Fruit fly (Drosophila melanogaster): Measurements from ENCODE around the gene CG34027.

CG34027 gene

DNA sequence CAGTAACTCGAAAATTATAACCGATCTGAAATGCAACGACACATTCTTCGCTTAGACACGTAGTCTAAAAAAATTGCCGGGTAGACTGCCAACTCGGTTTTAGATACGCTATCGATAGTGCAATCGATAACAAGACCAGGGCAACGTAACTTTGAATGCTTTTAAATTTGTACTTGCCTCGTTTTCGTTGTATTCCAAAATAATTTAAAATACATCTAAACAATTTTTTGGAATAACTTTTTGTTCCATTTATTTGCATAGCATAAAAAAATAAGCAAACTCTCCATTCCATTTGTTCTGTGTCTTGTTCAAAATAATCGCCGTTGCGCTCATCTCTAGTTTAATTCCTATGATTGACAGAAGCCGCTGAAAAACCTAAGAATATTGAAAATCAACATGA lies 39.3 kb downstream of the CG34027 start, which contains the start of the genes Stt3B and CG11839 (continued):
- TF ChIP-seq amos (GFP tag; IDR thresholded peaks at IDR 0.05; ENCODE audit: partially characterized antibody) (peak; percentile 90), dmrt11E (tag; optimal IDR thresholded peaks at IDR 0.05) (peak; percentile 53), ERR (GFP tag; optimal IDR thresholded peaks at IDR 0.05) (peak; percentile 59), slou (GFP tag; optimal IDR thresholded peaks at IDR 0.05) (peak; percentile 48), PHDP (tag; optimal IDR thresholded peaks at IDR 0.05) (peak; percentile 59), CG3281 (GFP tag; optimal IDR thresholded peaks at IDR 0.05) (peak; percentile 66), CG32532 (GFP tag; IDR thresholded peaks at IDR 0.05) (peak; percentile 69; the same call in 1 of the 2 replicates), ind (GFP tag; optimal IDR thresholded peaks at IDR 0.05) (peak; percentile 81), schlank (tag; optimal IDR thresholded peaks at IDR 0.05) (peak; percentile 18), Bdp1 (GFP tag; optimal IDR thresholded peaks at IDR 0.05) (peak; percentile 60), kay (GFP tag; optimal IDR thresholded peaks at IDR 0.05) (peak; percentile 48), fu2 (GFP tag; optimal IDR thresholded peaks at IDR 0.05) (peak; percentile 81), CG7745 (tag; optimal IDR thresholded peaks at IDR 0.05) (peak; percentile 23), Ptx1 (GFP tag; IDR thresholded peaks at IDR 0.05) (no peak; the same call in 1 of the 2 replicates), CG34376 (GFP tag; optimal IDR thresholded peaks at IDR 0.05) (peak; percentile 29), Antp (GFP tag; optimal IDR thresholded peaks at IDR 0.05) (peak; percentile 76), CG18011 (GFP tag; optimal IDR thresholded peaks at IDR 0.05) (peak; percentile 46), CG3407 (GFP tag; optimal IDR thresholded peaks at IDR 0.05) (peak; percentile 6), CG3838 (GFP tag; optimal IDR thresholded peaks at IDR 0.05) (no peak), aop (GFP tag; IDR thresholded peaks at IDR 0.05) (no peak), Nf-YA (GFP tag; IDR thresholded peaks at IDR 0.05) (peak; percentile 66), CG10565 (GFP tag; optimal IDR thresholded peaks at IDR 0.05) (no peak), pnt (GFP tag; optimal IDR thresholded peaks at IDR 0.05) (peak; percentile 77), CG10431 (GFP tag; optimal IDR thresholded peaks at IDR 0.05) (peak; percentile 27), CoRest (tag; optimal IDR thresholded peaks at IDR 0.05) (no peak), pzg (GFP tag; optimal IDR thresholded peaks at IDR 0.05) (peak; percentile 85), pan (optimal IDR thresholded peaks at IDR 0.05) (no peak), pan (GFP tag; optimal IDR thresholded peaks at IDR 0.05 in 1 of 2, IDR thresholded peaks at IDR 0.05 in 1 of 2) (peak in 1 of 2 experiments; percentile 50), CG12769 (tag; optimal IDR thresholded peaks at IDR 0.05) (no peak), CG30403 (GFP tag; optimal IDR thresholded peaks at IDR 0.05) (peak; percentile 88), Ets65A (GFP tag) (peak; percentile 97), dpn (GFP tag; optimal IDR thresholded peaks at IDR 0.05) (peak; percentile 80 to 82), Pdp1 (GFP tag; optimal IDR thresholded peaks at IDR 0.05) (peak in 1 of 2 experiments; percentile 84), CG4854 (GFP tag; optimal IDR thresholded peaks at IDR 0.05) (peak; percentile 59), Dp (GFP tag; optimal IDR thresholded peaks at IDR 0.05) (peak; percentile 44), CG1603 (tag; optimal IDR thresholded peaks at IDR 0.05) (peak; percentile 93), CG8089 (GFP tag; optimal IDR thresholded peaks at IDR 0.05) (peak; percentile 32), CG18476 (GFP tag; optimal IDR thresholded peaks at IDR 0.05) (peak; percentile 56), zfh1 (GFP tag; IDR thresholded peaks at IDR 0.05) (peak; percentile 70), Stat92E (GFP tag; optimal IDR thresholded peaks at IDR 0.05) (peak in 1 of 3 experiments; percentile 33), wor (GFP tag; IDR thresholded peaks at IDR 0.05) (no peak), ci (GFP tag; IDR thresholded peaks at IDR 0.05) (no peak), CG6254 (GFP tag; optimal IDR thresholded peaks at IDR 0.05) (no peak), CG42726 (GFP tag; IDR thresholded peaks at IDR 0.05; ENCODE audit: partially characterized antibody) (peak; percentile 89; the same call in 1 of the 2 replicates), CG12744 (GFP tag; optimal IDR thresholded peaks at IDR 0.05) (peak; percentile 72), Opbp (GFP tag; IDR thresholded peaks at IDR 0.05; ENCODE audit: partially characterized antibody) (peak; percentile 82), CrebB (tag; optimal IDR thresholded peaks at IDR 0.05) (peak; percentile 3), Atf6 (GFP tag; IDR thresholded peaks at IDR 0.05) (peak; percentile 62; the same call in 1 of the 2 replicates), Oli (tag; optimal IDR thresholded peaks at IDR 0.05) (no peak), CG2712 (tag; optimal IDR thresholded peaks at IDR 0.05) (peak; percentile 85)

All from whole organism, embryonic.